Worm (Caenorhabditis elegans) whole organism, L4 larva: ENCODE data around the gene str-196.

Source experiments
- F44E2.7 ChIP-seq: fragments of 200-800 bp; sonication (Bioruptor generic); IDR thresholded peaks from 2 replicates; pipeline ENCODE4 v2.1.2; 2022; ENCODE audit warnings: missing genetic modification characterization, missing compliant biosample characterization
- lir-3 ChIP-seq: sonication (generic microtip); optimal IDR thresholded peaks from 2 replicates; lab custom pipeline; 2016; ENCODE audit warnings: mild to moderate bottlenecking, missing genetic modification characterization, missing compliant biosample characterization
- ztf-11 ChIP-seq: fragments of 150-350 bp; optimal IDR thresholded peaks from 2 replicates; lab custom pipeline; 2014; ENCODE audit warnings: missing biosample characterization, missing genetic modification characterization

- no peak for TF ChIP-seq F44E2.7 (GFP tag; lab: Robert Waterston, UW)
- no peak for TF ChIP-seq lir-3 (tag; lab: Kevin White, UChicago)
- TF ChIP-seq ztf-11 (tag; lab: Kevin White, UChicago): no peak
Observed at ce11 chrV:525040-525439, 33.5 kb downstream of the str-196 start, which contains the start of gene R11G11.16.
